Fruit fly (Drosophila melanogaster) whole organism, embryonic: ENCODE results near the gene Rab18.

Experiments used
- CG10209 ChIP-seq: fragments of 200-800 bp; sonication (Bioruptor generic); optimal IDR thresholded peaks from 3 replicates; lab custom pipeline; 2017; ENCODE audit warnings: missing biosample characterization, mild to moderate bottlenecking, missing genetic modification characterization, missing genetic modification reagents
- CG10979 ChIP-seq: fragments of 200-800 bp; sonication (Bioruptor generic); optimal IDR thresholded peaks from 2 replicates; lab custom pipeline; 2018; ENCODE audit warnings: missing biosample characterization, mild to moderate bottlenecking, missing genetic modification characterization, moderate library complexity
- CG11723 ChIP-seq: fragments of 200-800 bp; sonication (Bioruptor generic); optimal IDR thresholded peaks from 2 replicates; lab custom pipeline; 2017; ENCODE audit warnings: missing biosample characterization, mild to moderate bottlenecking, missing genetic modification characterization
- CG12219 ChIP-seq: fragments of 200-800 bp; sonication (Bioruptor generic); optimal IDR thresholded peaks from 3 replicates; lab custom pipeline; 2018; ENCODE audit warnings: missing biosample characterization, mild to moderate bottlenecking, missing genetic modification characterization
- CG12236 ChIP-seq: fragments of 200-800 bp; sonication (Bioruptor generic); optimal IDR thresholded peaks from 2 replicates; lab custom pipeline; 2016; ENCODE audit warnings: missing biosample characterization, missing genetic modification characterization
- CG14965 ChIP-seq: fragments of 200-800 bp; sonication (Bioruptor generic); optimal IDR thresholded peaks from 2 replicates; lab custom pipeline; 2016; ENCODE audit warnings: missing biosample characterization, missing genetic modification characterization, borderline replicate concordance
- CG17186 ChIP-seq: fragments of 200-800 bp; sonication (Bioruptor generic); optimal IDR thresholded peaks from 3 replicates; lab custom pipeline; 2017; ENCODE audit warnings: missing biosample characterization, missing genetic modification reagents, missing genetic modification characterization
- CG17385 ChIP-seq: fragments of 200-800 bp; sonication (Bioruptor generic); optimal IDR thresholded peaks from 3 replicates; lab custom pipeline; 2018; ENCODE audit warnings: missing biosample characterization, mild to moderate bottlenecking, missing genetic modification characterization
- CG2199 ChIP-seq: fragments of 200-800 bp; sonication (Bioruptor generic); IDR thresholded peaks from 3 replicates; pipeline ENCODE4 v1.3.6; 2022; ENCODE audit warnings: missing biosample characterization, missing genetic modification characterization
- CG2875 ChIP-seq: fragments of 200-800 bp; sonication (Bioruptor generic); optimal IDR thresholded peaks from 2 replicates; lab custom pipeline; 2017; ENCODE audit warnings: missing biosample characterization, mild to moderate bottlenecking, missing genetic modification characterization, missing genetic modification reagents
- CG30431 ChIP-seq: fragments of 200-800 bp; sonication (Bioruptor generic); optimal IDR thresholded peaks from 2 replicates; lab custom pipeline; 2017; ENCODE audit warnings: missing biosample characterization, missing genetic modification characterization
- CG3065 ChIP-seq: fragments of 200-800 bp; sonication (Bioruptor generic); optimal IDR thresholded peaks from 2 replicates; lab custom pipeline; 2016; ENCODE audit warnings: missing biosample characterization, missing genetic modification characterization
- CG31365 ChIP-seq: fragments of 200-800 bp; sonication (Bioruptor generic); optimal IDR thresholded peaks from 2 replicates; lab custom pipeline; 2018; ENCODE audit warnings: missing biosample characterization, mild to moderate bottlenecking, missing genetic modification characterization
- CG4282 ChIP-seq: fragments of 200-800 bp; sonication (Bioruptor generic); optimal IDR thresholded peaks from 2 replicates; lab custom pipeline; 2016; ENCODE audit warnings: missing biosample characterization, missing genetic modification characterization
- CG4730 ChIP-seq: fragments of 200-800 bp; sonication (Bioruptor generic); IDR thresholded peaks from 2 replicates; pipeline ENCODE4 v1.3.6; 2022; ENCODE audit warnings: missing biosample characterization, missing genetic modification characterization
- CG6765 ChIP-seq: fragments of 200-800 bp; sonication (Bioruptor generic); optimal IDR thresholded peaks from 3 replicates; lab custom pipeline; 2017; ENCODE audit warnings: missing biosample characterization, mild to moderate bottlenecking, missing genetic modification characterization
- CG7928 ChIP-seq: fragments of 200-800 bp; sonication (Bioruptor generic); optimal IDR thresholded peaks from 2 replicates; lab custom pipeline; 2017; ENCODE audit warnings: missing biosample characterization, mild to moderate bottlenecking, missing genetic modification characterization
- CG8388 ChIP-seq: fragments of 200-800 bp; sonication (Bioruptor generic); optimal IDR thresholded peaks from 2 replicates; lab custom pipeline; 2019; ENCODE audit warnings: missing biosample characterization, mild to moderate bottlenecking, missing genetic modification characterization, moderate library complexity
- CoRest ChIP-seq: fragments of 200-800 bp; sonication (Bioruptor generic); optimal IDR thresholded peaks from 3 replicates; lab custom pipeline; 2018; ENCODE audit warnings: missing biosample characterization, mild to moderate bottlenecking, missing genetic modification characterization, moderate library complexity
- Hr51 ChIP-seq, 2 experiments: fragments of 200-800 bp; sonication (Bioruptor generic); optimal IDR thresholded peaks; 2 replicates in 1 of 2; 3 replicates in 1 of 2; lab custom pipeline; 2016 to 2018; ENCODE audit warnings: missing biosample characterization in 2 of 2, missing genetic modification characterization in 2 of 2, mild to moderate bottlenecking in 1 of 2, moderate library complexity in 1 of 2
- Lhr ChIP-seq: fragments of 200-800 bp; sonication (Bioruptor generic); optimal IDR thresholded peaks from 3 replicates; lab custom pipeline; 2017; ENCODE audit warnings: mild to moderate bottlenecking, missing biosample characterization, missing genetic modification reagents, missing genetic modification characterization
- Lim3 ChIP-seq: fragments of 200-800 bp; sonication (Bioruptor generic); IDR thresholded peaks from 2 replicates; pipeline ENCODE4 v1.3.6; 2022; ENCODE audit warnings: missing biosample characterization, missing genetic modification characterization
- Meics ChIP-seq: fragments of 200-800 bp; sonication (Bioruptor generic); optimal IDR thresholded peaks from 2 replicates; lab custom pipeline; 2017; ENCODE audit warnings: missing biosample characterization, mild to moderate bottlenecking, missing genetic modification characterization
- Mrtf ChIP-seq: fragments of 200-800 bp; sonication (Bioruptor generic); IDR thresholded peaks from 3 replicates; pipeline ENCODE4 v1.3.6; 2022; ENCODE audit warnings: missing biosample characterization, missing genetic modification characterization
- Sin3A ChIP-seq: fragments of >200 bp; optimal IDR thresholded peaks from 2 replicates; lab custom pipeline; 2018
- Sox100B ChIP-seq: fragments of 200-800 bp; sonication (Bioruptor generic); optimal IDR thresholded peaks from 3 replicates; lab custom pipeline; 2018; ENCODE audit warnings: missing biosample characterization, mild to moderate bottlenecking, missing genetic modification characterization
- Sry-δ ChIP-seq: fragments of 200-800 bp; sonication (Bioruptor generic); optimal IDR thresholded peaks from 2 replicates; lab custom pipeline; 2016; ENCODE audit warnings: missing biosample characterization, missing genetic modification characterization
- al ChIP-seq: fragments of 200-800 bp; sonication (Bioruptor generic); IDR thresholded peaks from 2 replicates; pipeline ENCODE4 v1.3.6; 2022; ENCODE audit warnings: missing biosample characterization, missing genetic modification characterization
- az2 ChIP-seq: fragments of 200-800 bp; sonication (Bioruptor generic); optimal IDR thresholded peaks from 3 replicates; lab custom pipeline; 2016; ENCODE audit warnings: missing biosample characterization, missing genetic modification characterization
- crp ChIP-seq, 2 experiments: fragments of 200-800 bp; sonication (Bioruptor generic); optimal IDR thresholded peaks; 2 replicates in 1 of 2; 3 replicates in 1 of 2; lab custom pipeline; 2017; ENCODE audit warnings: missing biosample characterization in 2 of 2, missing genetic modification characterization in 2 of 2, mild to moderate bottlenecking in 1 of 2, moderate library complexity in 1 of 2
- disco-r ChIP-seq: fragments of 200-800 bp; sonication (Bioruptor generic); optimal IDR thresholded peaks from 2 replicates; lab custom pipeline; 2016; ENCODE audit warnings: missing biosample characterization, missing genetic modification characterization
- dm ChIP-seq: fragments of 200-800 bp; sonication (Bioruptor generic); optimal IDR thresholded peaks from 3 replicates; lab custom pipeline; 2016; ENCODE audit warnings: missing biosample characterization, missing genetic modification characterization
- dysf ChIP-seq: fragments of 200-800 bp; sonication (Bioruptor generic); IDR thresholded peaks from 3 replicates; pipeline ENCODE4 v1.3.6; 2022; ENCODE audit warnings: missing biosample characterization, missing genetic modification characterization
- exex ChIP-seq: fragments of 200-800 bp; sonication (Bioruptor generic); optimal IDR thresholded peaks from 4 replicates; lab custom pipeline; 2018; ENCODE audit warnings: missing biosample characterization, mild to moderate bottlenecking, missing genetic modification characterization, moderate library complexity
- fd96Cb ChIP-seq: fragments of 200-800 bp; sonication (Bioruptor generic); optimal IDR thresholded peaks from 2 replicates; lab custom pipeline; 2018; ENCODE audit warnings: missing biosample characterization, mild to moderate bottlenecking, missing genetic modification characterization, moderate library complexity
- grau ChIP-seq: fragments of 200-800 bp; optimal IDR thresholded peaks from 3 replicates; lab custom pipeline; 2019; ENCODE audit warnings: missing biosample characterization, mild to moderate bottlenecking, missing genetic modification characterization, moderate library complexity
- gsb-n ChIP-seq: fragments of 200-800 bp; sonication (Bioruptor generic); optimal IDR thresholded peaks from 3 replicates; lab custom pipeline; 2018; ENCODE audit warnings: missing biosample characterization, mild to moderate bottlenecking, missing genetic modification characterization
- ind ChIP-seq: fragments of 200-800 bp; sonication (Bioruptor generic); optimal IDR thresholded peaks from 3 replicates; lab custom pipeline; 2016; ENCODE audit warnings: missing biosample characterization, missing genetic modification characterization
- ken ChIP-seq: fragments of 200-800 bp; sonication (Bioruptor generic); IDR thresholded peaks from 3 replicates; pipeline ENCODE4 v1.3.6; 2022; ENCODE audit warnings: missing biosample characterization, missing genetic modification characterization
- lola ChIP-seq, 3 experiments: fragments of >200 bp in 2 of 3; fragments of 200-800 bp in 1 of 3; sonication (Bioruptor generic) in 1 of 3; optimal IDR thresholded peaks; 2 replicates each; lab custom pipeline; 2017 to 2019; ENCODE audit warnings: missing biosample characterization in 3 of 3, missing genetic modification characterization in 3 of 3, mild to moderate bottlenecking in 1 of 3, moderate library complexity in 1 of 3
- mirr ChIP-seq: fragments of 200-800 bp; sonication (Bioruptor generic); optimal IDR thresholded peaks from 3 replicates; lab custom pipeline; 2018; ENCODE audit warnings: missing biosample characterization, mild to moderate bottlenecking, missing genetic modification characterization
- mld ChIP-seq: fragments of 200-800 bp; sonication (Bioruptor generic); IDR thresholded peaks from 3 replicates; pipeline ENCODE4 v1.3.6; 2022; ENCODE audit warnings: missing biosample characterization, missing genetic modification characterization; ENCODE audit not compliant: partially characterized antibody
- onecut ChIP-seq: fragments of 200-800 bp; sonication (Bioruptor generic); IDR thresholded peaks from 2 replicates; pipeline ENCODE4 v1.3.6; 2022; ENCODE audit warnings: missing biosample characterization, missing genetic modification characterization
- run ChIP-seq: fragments of 200-800 bp; sonication (Bioruptor generic); optimal IDR thresholded peaks from 3 replicates; lab custom pipeline; 2018; ENCODE audit warnings: missing biosample characterization, mild to moderate bottlenecking, missing genetic modification characterization
- schlank ChIP-seq: fragments of 200-800 bp; sonication (Bioruptor generic); optimal IDR thresholded peaks from 2 replicates; lab custom pipeline; 2018; ENCODE audit warnings: missing biosample characterization, mild to moderate bottlenecking, missing genetic modification characterization
- seq ChIP-seq: fragments of 200-800 bp; sonication (Bioruptor generic); IDR thresholded peaks from 2 replicates; pipeline ENCODE4 v1.3.6; 2022; ENCODE audit warnings: missing biosample characterization, missing genetic modification characterization
- sim ChIP-seq: fragments of 200-800 bp; sonication (Bioruptor generic); IDR thresholded peaks from 2 replicates; pipeline ENCODE4 v1.3.6; 2022; ENCODE audit warnings: missing biosample characterization, missing genetic modification characterization
- sisA ChIP-seq: fragments of 200-800 bp; sonication (Bioruptor generic); IDR thresholded peaks from 2 replicates; pipeline ENCODE4 v1.3.6; 2022; ENCODE audit warnings: missing biosample characterization, missing genetic modification characterization
- zen ChIP-seq: fragments of 200-800 bp; sonication (Bioruptor generic); optimal IDR thresholded peaks from 3 replicates; lab custom pipeline; 2018; ENCODE audit warnings: missing biosample characterization, mild to moderate bottlenecking, missing genetic modification characterization, moderate library complexity
- zfh1 ChIP-seq: fragments of 200-800 bp; sonication (Bioruptor generic); IDR thresholded peaks from 3 replicates; pipeline ENCODE4 v1.3.6; 2022; ENCODE audit warnings: missing biosample characterization, missing genetic modification characterization

Rab18 gene

DNA sequence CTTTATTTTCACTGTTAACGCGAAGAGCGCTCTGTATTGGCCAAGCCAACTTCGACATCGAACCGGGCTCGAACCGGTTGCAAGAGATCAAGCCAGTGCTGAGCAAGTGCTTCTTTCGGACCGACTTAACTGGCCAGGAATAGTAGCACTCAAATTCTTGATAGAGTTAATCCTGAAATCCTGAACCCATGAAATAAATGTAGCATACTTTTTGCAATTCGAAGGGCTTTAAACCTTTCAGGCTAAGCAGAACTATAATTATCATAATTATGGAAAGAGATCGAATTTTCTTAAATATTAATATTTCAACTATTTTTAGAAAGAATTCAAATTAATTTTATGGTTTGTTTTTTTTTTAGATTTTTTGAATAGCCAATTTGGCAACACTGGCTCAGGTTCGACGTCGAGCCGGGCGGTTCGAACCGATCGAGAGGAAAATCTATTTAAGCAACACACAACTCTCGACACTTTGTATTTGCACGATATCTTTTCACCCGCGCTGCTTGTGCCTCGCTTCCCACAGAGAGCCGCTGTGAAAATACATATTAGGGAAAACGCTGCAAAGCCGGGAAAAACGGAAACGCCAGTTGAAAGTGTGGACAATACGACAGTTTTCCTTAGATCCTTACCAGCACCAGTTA is 26.6 kb upstream of the Rab18 start, which contains the start of gene AdamTS-B (continued):
- no peak for TF ChIP-seq schlank
- no peak for TF ChIP-seq CG30431
- TF ChIP-seq onecut (GFP tag; lab: Robert Waterston, UW): no peak
- TF ChIP-seq az2 (GFP tag; lab: Kevin White, UChicago): no peak
- TF ChIP-seq grau (tag; lab: Kevin White, UChicago): peak; percentile 36
- no peak for TF ChIP-seq mirr (GFP tag; lab: Kevin White, UChicago)
- no peak for TF ChIP-seq CG3065 (GFP tag; lab: Kevin White, UChicago)
- no peak for TF ChIP-seq sim (GFP tag; lab: Robert Waterston, UW)
- TF ChIP-seq CG10979 (tag; lab: Kevin White, UChicago): peak; percentile 57
- TF ChIP-seq fd96Cb (tag; lab: Kevin White, UChicago): peak; percentile 22
- no peak for TF ChIP-seq al (GFP tag; lab: Robert Waterston, UW)
- no peak for TF ChIP-seq mld (GFP tag; lab: Robert Waterston, UW)
- TF ChIP-seq CG11723 (GFP tag; lab: Kevin White, UChicago): peak; percentile 4
- no peak for TF ChIP-seq CG2199 (GFP tag; lab: Robert Waterston, UW)
- TF ChIP-seq CG14965: no peak
- no peak for TF ChIP-seq sisA (GFP tag; lab: Robert Waterston, UW)
- peak; percentile 68 for TF ChIP-seq dysf (GFP tag; lab: Robert Waterston, UW)
- no peak for TF ChIP-seq CG17186 (GFP tag; lab: Kevin White, UChicago)
- peak; percentile 41 for TF ChIP-seq ind (GFP tag; lab: Kevin White, UChicago)
- peak; percentile 69 for TF ChIP-seq CoRest
- no peak for TF ChIP-seq ken (GFP tag; lab: Robert Waterston, UW)
- no peak for TF ChIP-seq CG12236 (GFP tag; lab: Kevin White, UChicago)
- peak; percentile 20 for TF ChIP-seq CG8388
- peak; percentile 32 for TF ChIP-seq gsb-n (tag; lab: Kevin White, UChicago)
- TF ChIP-seq zfh1 (GFP tag; lab: Robert Waterston, UW): peak; percentile 40; the same call in 1 of the 3 replicates
- no peak for TF ChIP-seq Lim3
- TF ChIP-seq lola (GFP tag; optimal IDR thresholded peaks at IDR 0.05; lab: Kevin White, UChicago): peak in 1 of 3 experiments; percentile 62
- TF ChIP-seq dm (GFP tag; lab: Kevin White, UChicago): no peak
- TF ChIP-seq Sry-δ: no peak
- TF ChIP-seq zen: no peak
- TF ChIP-seq CG12219 (GFP tag; lab: Kevin White, UChicago): no peak
- TF ChIP-seq CG7928 (GFP tag; lab: Kevin White, UChicago): no peak
- TF ChIP-seq exex (tag; lab: Kevin White, UChicago): no peak
- no peak for TF ChIP-seq crp (GFP tag; optimal IDR thresholded peaks at IDR 0.05; lab: Kevin White, UChicago)
- TF ChIP-seq run (tag; lab: Kevin White, UChicago): no peak
- TF ChIP-seq seq (GFP tag; lab: Robert Waterston, UW): peak; percentile 34; the same call in 1 of the 2 replicates
- TF ChIP-seq CG10209: peak; percentile 16
- no peak for TF ChIP-seq CG4282 (GFP tag; lab: Kevin White, UChicago)
- TF ChIP-seq CG6765 (GFP tag; lab: Kevin White, UChicago): no peak
- TF ChIP-seq Lhr: no peak
- TF ChIP-seq Mrtf (GFP tag; lab: Robert Waterston, UW): peak; percentile 36; the same call in 1 of the 3 replicates
- TF ChIP-seq CG17385 (GFP tag; lab: Kevin White, UChicago): peak; percentile 42
- TF ChIP-seq CG4730 (GFP tag; lab: Robert Waterston, UW): no peak
- TF ChIP-seq Sin3A (lab: Kevin White, UChicago): no peak
- peak; percentile 62 for TF ChIP-seq Meics (GFP tag; lab: Kevin White, UChicago)
- no peak for TF ChIP-seq disco-r (GFP tag; lab: Kevin White, UChicago)
- no peak for TF ChIP-seq CG2875 (GFP tag; lab: Kevin White, UChicago)
- no peak for TF ChIP-seq CG31365 (tag; lab: Kevin White, UChicago)
- TF ChIP-seq Sox100B: peak; percentile 58
- TF ChIP-seq Hr51 (GFP tag; optimal IDR thresholded peaks at IDR 0.05; lab: Kevin White, UChicago): peak in 1 of 2 experiments; percentile 65
